Fruit fly (Drosophila melanogaster) Kc167 (cell line): Measurements from ENCODE around the gene Spn28Db.

Source experiments
- Myc ChIP-seq: fragments of >200 bp; optimal IDR thresholded peaks from 2 replicates; lab custom pipeline; 2017; ENCODE audit warnings: missing external identifiers
- Sin3A ChIP-seq: fragments of >200 bp; optimal IDR thresholded peaks from 2 replicates; lab custom pipeline; 2018; ENCODE audit warnings: missing external identifiers
- h ChIP-seq: fragments of >200 bp; optimal IDR thresholded peaks from 3 replicates; lab custom pipeline; 2018; ENCODE audit warnings: missing external identifiers
- insv ChIP-seq: fragments of >200 bp; optimal IDR thresholded peaks from 3 replicates; lab custom pipeline; 2018; ENCODE audit warnings: missing external identifiers
- psq ChIP-seq: fragments of >200 bp; optimal IDR thresholded peaks from 2 replicates; lab custom pipeline; 2017; ENCODE audit warnings: missing external identifiers
- ttk ChIP-seq: sonication (Bioruptor generic); optimal IDR thresholded peaks from 2 replicates; lab custom pipeline; 2017; ENCODE audit warnings: missing external identifiers

Spn28Db gene

dm6 chr2L:7885952-7886351 is 4.6 kb downstream of the Spn28Db start:
- TF ChIP-seq ttk (lab: Kevin White, UChicago), result no peak
- TF ChIP-seq h (lab: Kevin White, UChicago), result no peak
- TF ChIP-seq insv (lab: Kevin White, UChicago), result no peak
- TF ChIP-seq psq (lab: Kevin White, UChicago), result no peak
- TF ChIP-seq Sin3A (lab: Kevin White, UChicago), result no peak
- TF ChIP-seq Myc (lab: Kevin White, UChicago), result no peak

dm6 chr2L:7885271-7885670 is 5.2 kb downstream of the Spn28Db start, which contains the start of the genes SmE and CG34132:
TSS of gene SmE (minus strand) at chr2L:7885450.
TSS of gene CG34132 (plus strand) at chr2L:7885503.
- TF ChIP-seq Myc (lab: Kevin White, UChicago), result no peak
- TF ChIP-seq ttk (lab: Kevin White, UChicago), result no peak
- no peak for TF ChIP-seq psq (lab: Kevin White, UChicago)
- no peak for TF ChIP-seq insv (lab: Kevin White, UChicago)
- no peak for TF ChIP-seq Sin3A (lab: Kevin White, UChicago)
- no peak for TF ChIP-seq h (lab: Kevin White, UChicago)

- TF ChIP-seq Sin3A (lab: Kevin White, UChicago), result no peak
- no peak for TF ChIP-seq ttk (lab: Kevin White, UChicago)
- no peak for TF ChIP-seq psq (lab: Kevin White, UChicago)
Observed at dm6 chr2L:7880458-7880857, 10.0 kb downstream of the Spn28Db start.

- TF ChIP-seq psq (lab: Kevin White, UChicago) (no peak), h (lab: Kevin White, UChicago) (no peak), Sin3A (lab: Kevin White, UChicago) (no peak), Myc (lab: Kevin White, UChicago) (no peak), ttk (lab: Kevin White, UChicago) (no peak), insv (lab: Kevin White, UChicago) (no peak)
Observed at dm6 chr2L:7879292-7879894, 11.1 kb downstream of the Spn28Db start, which contains the start of gene spz3. TSS of gene spz3 (minus strand) at chr2L:7879552.

dm6 chr2L:7878372-7878771 is 12.1 kb downstream of the Spn28Db start:
- no peak for TF ChIP-seq h (lab: Kevin White, UChicago)
- TF ChIP-seq psq (lab: Kevin White, UChicago), result no peak
- TF ChIP-seq insv (lab: Kevin White, UChicago), result no peak
- TF ChIP-seq Sin3A (lab: Kevin White, UChicago), result no peak
- TF ChIP-seq ttk (lab: Kevin White, UChicago), result no peak
- no peak for TF ChIP-seq Myc (lab: Kevin White, UChicago)

dm6 chr2L:7876520-7877232 is 13.8 kb downstream of the Spn28Db start:
- TF ChIP-seq ttk (lab: Kevin White, UChicago) (no peak), Myc (lab: Kevin White, UChicago) (no peak), h (lab: Kevin White, UChicago) (no peak), Sin3A (lab: Kevin White, UChicago) (no peak), insv (lab: Kevin White, UChicago) (no peak), psq (lab: Kevin White, UChicago) (no peak)

dm6 chr2L:7875676-7876075 is 14.8 kb downstream of the Spn28Db start:
- TF ChIP-seq insv (lab: Kevin White, UChicago) (no peak), ttk (lab: Kevin White, UChicago) (no peak), psq (lab: Kevin White, UChicago) (no peak), Sin3A (lab: Kevin White, UChicago) (no peak), Myc (lab: Kevin White, UChicago) (no peak), h (lab: Kevin White, UChicago) (no peak)

dm6 chr2L:7872680-7873079 is 17.8 kb downstream of the Spn28Db start:
- TF ChIP-seq psq (lab: Kevin White, UChicago) (no peak), Myc (lab: Kevin White, UChicago) (no peak), insv (lab: Kevin White, UChicago) (no peak), h (lab: Kevin White, UChicago) (no peak), Sin3A (lab: Kevin White, UChicago) (no peak), ttk (lab: Kevin White, UChicago) (no peak)

dm6 chr2L:7871821-7872524 is 18.5 kb downstream of the Spn28Db start:
- TF ChIP-seq ttk (lab: Kevin White, UChicago) (no peak), psq (lab: Kevin White, UChicago) (no peak), Sin3A (lab: Kevin White, UChicago) (no peak), Myc (lab: Kevin White, UChicago) (no peak), insv (lab: Kevin White, UChicago) (no peak), h (lab: Kevin White, UChicago) (no peak)

dm6 chr2L:7871332-7871731 is 19.2 kb downstream of the Spn28Db start, which contains the start of gene Proc:
TSS of gene Proc (minus strand) at chr2L:7871432.
- TF ChIP-seq ttk (lab: Kevin White, UChicago) (no peak), Sin3A (lab: Kevin White, UChicago) (no peak)

dm6 chr2L:7870212-7870611 is 20.3 kb downstream of the Spn28Db start:
- TF ChIP-seq Sin3A (lab: Kevin White, UChicago), result no peak
- TF ChIP-seq ttk (lab: Kevin White, UChicago), result no peak
